Worm (Caenorhabditis elegans) whole organism, young adult: ENCODE measurements around the gene mrps-18B.

Experiments used
- B0261.1 ChIP-seq: sonication (generic microtip); optimal IDR thresholded peaks from 2 replicates; lab custom pipeline; 2016; ENCODE audit warnings: mild to moderate bottlenecking, missing genetic modification characterization, moderate library complexity, missing compliant biosample characterization
- B0336.3 ChIP-seq: fragments of 200-800 bp; sonication (Bioruptor generic); IDR thresholded peaks from 2 replicates; pipeline ENCODE4 v1.3.6; 2022; ENCODE audit warnings: missing genetic modification characterization, missing compliant biosample characterization
- C17E4.6 ChIP-seq: fragments of 200-800 bp; sonication (Bioruptor generic); IDR thresholded peaks from 2 replicates; pipeline ENCODE4 v1.3.6; 2022; ENCODE audit warnings: missing genetic modification reagents, missing genetic modification characterization, missing compliant biosample characterization
- D2030.7 ChIP-seq: fragments of 200-800 bp; sonication (Bioruptor generic); IDR thresholded peaks from 2 replicates; pipeline ENCODE4 v1.3.6; 2022; ENCODE audit warnings: missing genetic modification reagents, missing genetic modification characterization, missing compliant biosample characterization
- F57C9.4 ChIP-seq: sonication (generic microtip); optimal IDR thresholded peaks from 2 replicates; lab custom pipeline; 2017; ENCODE audit warnings: mild to moderate bottlenecking, missing genetic modification characterization, missing compliant biosample characterization
- K11D2.4 ChIP-seq: fragments of 200-800 bp; sonication (Bioruptor generic); IDR thresholded peaks from 2 replicates; pipeline ENCODE4 v1.3.6; 2022; ENCODE audit warnings: missing genetic modification reagents, missing genetic modification characterization, missing compliant biosample characterization
- T26A5.8 ChIP-seq: sonication (generic microtip); optimal IDR thresholded peaks from 2 replicates; lab custom pipeline; 2016; ENCODE audit warnings: missing genetic modification characterization, missing compliant biosample characterization
- Y53F4B.3 ChIP-seq: fragments of 200-800 bp; sonication (Bioruptor generic); IDR thresholded peaks from 2 replicates; pipeline ENCODE4 v1.3.6; 2022; ENCODE audit warnings: missing genetic modification reagents, missing genetic modification characterization, missing compliant biosample characterization
- ZK185.1 ChIP-seq: sonication (generic microtip); optimal IDR thresholded peaks from 2 replicates; lab custom pipeline; 2016; ENCODE audit warnings: mild to moderate bottlenecking, missing genetic modification characterization, missing compliant biosample characterization; ENCODE audit not compliant: poor library complexity, severe bottlenecking
- akir-1 ChIP-seq: fragments of 200-800 bp; sonication (Bioruptor generic); optimal IDR thresholded peaks from 2 replicates; lab custom pipeline; 2018; ENCODE audit warnings: mild to moderate bottlenecking, missing genetic modification characterization, moderate library complexity, missing compliant biosample characterization
- aptf-3 ChIP-seq: fragments of 200-800 bp; sonication (Bioruptor generic); IDR thresholded peaks from 2 replicates; pipeline ENCODE4 v1.3.6; 2022; ENCODE audit warnings: missing genetic modification characterization, missing compliant biosample characterization
- atf-7 ChIP-seq: sonication (generic microtip); optimal IDR thresholded peaks from 2 replicates; lab custom pipeline; 2017; ENCODE audit warnings: mild to moderate bottlenecking, missing genetic modification characterization, missing compliant biosample characterization
- attf-3 ChIP-seq: fragments of 200-800 bp; sonication (Bioruptor generic); conservative IDR thresholded peaks from 2 replicates; pipeline ENCODE4 v1.3.6; 2022; ENCODE audit warnings: missing genetic modification reagents, missing genetic modification characterization, missing compliant biosample characterization
- bed-2 ChIP-seq: fragments of 200-800 bp; sonication (Bioruptor generic); IDR thresholded peaks from 2 replicates; pipeline ENCODE4 v1.3.6; 2022; ENCODE audit warnings: missing genetic modification reagents, missing genetic modification characterization, missing compliant biosample characterization
- cebp-1 ChIP-seq, 2 experiments: fragments of 200-800 bp in 1 of 2; sonication (Bioruptor generic) in 1 of 2; sonication (generic microtip) in 1 of 2; IDR thresholded peaks in 1 of 2; optimal IDR thresholded peaks in 1 of 2; 2 replicates each; pipeline versions ENCODE4 v1.3.6 to Lab custom; 2017 to 2022; ENCODE audit warnings: missing compliant biosample characterization in 2 of 2, missing genetic modification characterization in 2 of 2, mild to moderate bottlenecking in 1 of 2, missing genetic modification reagents in 1 of 2, moderate library complexity in 1 of 2
- cebp-2 ChIP-seq: fragments of 200-800 bp; sonication (Bioruptor generic); IDR thresholded peaks from 2 replicates; pipeline ENCODE4 v1.3.6; 2022; ENCODE audit warnings: missing genetic modification characterization, missing compliant biosample characterization
- ceh-58 ChIP-seq: fragments of 200-800 bp; sonication (Bioruptor generic); IDR thresholded peaks from 2 replicates; pipeline ENCODE4 v1.3.6; 2022; ENCODE audit warnings: missing genetic modification characterization, missing compliant biosample characterization
- egl-44 ChIP-seq: fragments of 200-800 bp; sonication (Bioruptor generic); IDR thresholded peaks from 2 replicates; pipeline ENCODE4 v1.3.6; 2022; ENCODE audit warnings: missing genetic modification reagents, missing genetic modification characterization, missing compliant biosample characterization
- ets-4 ChIP-seq: fragments of 200-800 bp; sonication (Bioruptor generic); optimal IDR thresholded peaks from 2 replicates; lab custom pipeline; 2018; ENCODE audit warnings: mild to moderate bottlenecking, missing genetic modification characterization, missing compliant biosample characterization
- fkh-3 ChIP-seq: sonication (generic microtip); optimal IDR thresholded peaks from 2 replicates; lab custom pipeline; 2016; ENCODE audit warnings: mild to moderate bottlenecking, missing genetic modification characterization, missing compliant biosample characterization
- gei-17 ChIP-seq: fragments of 200-800 bp; sonication (Bioruptor generic); optimal IDR thresholded peaks from 2 replicates; lab custom pipeline; 2018; ENCODE audit warnings: mild to moderate bottlenecking, missing genetic modification characterization, missing compliant biosample characterization
- hmg-1.2 ChIP-seq: fragments of 200-800 bp; sonication (Bioruptor generic); IDR thresholded peaks from 2 replicates; pipeline ENCODE4 v1.3.6; 2022; ENCODE audit warnings: missing genetic modification reagents, missing genetic modification characterization, missing compliant biosample characterization
- hrde-1 ChIP-seq: sonication (generic microtip); optimal IDR thresholded peaks from 2 replicates; lab custom pipeline; 2016; ENCODE audit warnings: missing genetic modification characterization, mild to moderate bottlenecking, missing compliant biosample characterization, moderate library complexity, missing genotype, missing genetic modification reagents, borderline replicate concordance
- lag-1 ChIP-seq: fragments of 200-800 bp; sonication (Bioruptor generic); IDR thresholded peaks from 2 replicates; pipeline ENCODE4 v1.3.6; 2022; ENCODE audit warnings: missing genetic modification reagents, missing genetic modification characterization, missing compliant biosample characterization
- lin-35 ChIP-seq, 3 experiments: fragments of 150-350 bp in 2 of 3; sonication (generic microtip) in 1 of 3; optimal IDR thresholded peaks; 2 replicates each; lab custom pipeline; 2014 to 2018; ENCODE audit warnings: missing biosample characterization in 3 of 3, missing genetic modification characterization in 3 of 3, missing genetic modification reagents in 3 of 3
- lsy-27 ChIP-seq: sonication (generic microtip); optimal IDR thresholded peaks from 2 replicates; lab custom pipeline; 2017; ENCODE audit warnings: missing genetic modification characterization, mild to moderate bottlenecking, missing compliant biosample characterization, antibody characterized with exemption, missing genotype, borderline replicate concordance; ENCODE audit not compliant: insufficient read depth
- mel-28 ChIP-seq: sonication (generic microtip); optimal IDR thresholded peaks from 2 replicates; lab custom pipeline; 2016; ENCODE audit warnings: borderline replicate concordance, mild to moderate bottlenecking, missing genetic modification characterization, missing compliant biosample characterization
- mxl-1 ChIP-seq: sonication (generic microtip); optimal IDR thresholded peaks from 2 replicates; lab custom pipeline; 2016; ENCODE audit warnings: missing genetic modification characterization, missing compliant biosample characterization
- nfya-1 ChIP-seq: sonication (generic microtip); optimal IDR thresholded peaks from 2 replicates; lab custom pipeline; 2017; ENCODE audit warnings: antibody characterized with exemption, missing compliant biosample characterization, missing genetic modification characterization, borderline replicate concordance; ENCODE audit not compliant: insufficient read depth
- nfya-2 ChIP-seq: fragments of 200-800 bp; sonication (Bioruptor generic); IDR thresholded peaks from 2 replicates; pipeline ENCODE4 v1.3.6; 2022; ENCODE audit warnings: missing genetic modification reagents, missing genetic modification characterization, missing compliant biosample characterization
- pbrm-1 ChIP-seq: fragments of 200-800 bp; sonication (Bioruptor generic); IDR thresholded peaks from 2 replicates; pipeline ENCODE4 v1.3.6; 2022; ENCODE audit warnings: missing genetic modification reagents, missing genetic modification characterization, missing compliant biosample characterization
- pha-4 ChIP-seq: fragments of 150-350 bp; sonication (generic microtip); optimal IDR thresholded peaks from 2 replicates; lab custom pipeline; 2014; ENCODE audit warnings: missing biosample characterization, missing genetic modification reagents, missing genetic modification characterization
- rcor-1 ChIP-seq: fragments of 200-800 bp; sonication (Bioruptor generic); IDR thresholded peaks from 2 replicates; pipeline ENCODE4 v1.3.6; 2022; ENCODE audit warnings: missing genetic modification reagents, missing genetic modification characterization, missing compliant biosample characterization
- rpc-1 ChIP-seq, 2 experiments: fragments of 150-350 bp in 1 of 2; sonication (generic microtip) in 1 of 2; optimal IDR thresholded peaks; 2 replicates each; lab custom pipeline; 2014 to 2018; ENCODE audit warnings: missing biosample characterization in 1 of 2, missing genetic modification characterization in 1 of 2, missing genetic modification reagents in 1 of 2, missing genotype in 1 of 2
- sdz-38 ChIP-seq: sonication (generic microtip); optimal IDR thresholded peaks from 2 replicates; lab custom pipeline; 2016; ENCODE audit warnings: missing genotype, missing genetic modification characterization, missing compliant biosample characterization
- snpc-4 ChIP-seq, 5 experiments: fragments of 150-350 bp in 1 of 5; sonication (generic microtip) in 4 of 5; optimal IDR thresholded peaks; 2 replicates each; lab custom pipeline; 2014 to 2018; ENCODE audit warnings: missing genetic modification characterization in 5 of 5, missing biosample characterization in 3 of 5, antibody characterized with exemption in 2 of 5, mild to moderate bottlenecking in 2 of 5, missing compliant biosample characterization in 2 of 5, missing genotype in 2 of 5, moderate library complexity in 2 of 5, missing genetic modification reagents in 1 of 5
- tbx-9 ChIP-seq: sonication (generic microtip); optimal IDR thresholded peaks from 2 replicates; lab custom pipeline; 2016; ENCODE audit warnings: borderline replicate concordance, missing genetic modification characterization, inconsistent platforms, missing compliant biosample characterization
- xnd-1 ChIP-seq: sonication (generic microtip); optimal IDR thresholded peaks from 2 replicates; lab custom pipeline; 2016; ENCODE audit warnings: missing genotype, missing genetic modification reagents, missing genetic modification characterization, missing compliant biosample characterization
- ztf-22 ChIP-seq: fragments of 200-800 bp; sonication (Bioruptor generic); optimal IDR thresholded peaks from 2 replicates; lab custom pipeline; 2018; ENCODE audit warnings: mild to moderate bottlenecking, missing genetic modification characterization, moderate library complexity, missing compliant biosample characterization
- ztf-26 ChIP-seq: sonication (generic microtip); optimal IDR thresholded peaks from 2 replicates; lab custom pipeline; 2017; ENCODE audit warnings: missing genetic modification characterization, missing compliant biosample characterization
- ztf-3 ChIP-seq: fragments of 200-800 bp; sonication (Bioruptor generic); optimal IDR thresholded peaks from 2 replicates; lab custom pipeline; 2018; ENCODE audit warnings: mild to moderate bottlenecking, missing genetic modification characterization, missing compliant biosample characterization
- ztf-6 ChIP-seq: fragments of 200-800 bp; sonication (Bioruptor generic); IDR thresholded peaks from 2 replicates; pipeline ENCODE4 v1.3.6; 2022; ENCODE audit warnings: missing genetic modification reagents, missing genetic modification characterization, missing compliant biosample characterization

Gene mrps-18B

ce11 chrII:8540412-8540811, 14.9 kb downstream of the mrps-18B start, which contains the start of gene pqn-73:
TSS of gene pqn-73 (plus strand) at chrII:8540712.
- TF ChIP-seq lsy-27 (no peak), T26A5.8 (tag; lab: Kevin White, UChicago) (no peak), ZK185.1 (no peak), rcor-1 (GFP tag; lab: Robert Waterston, UW) (no peak), hmg-1.2 (GFP tag; lab: Robert Waterston, UW) (no peak), D2030.7 (no peak), ceh-58 (GFP tag; lab: Robert Waterston, UW) (no peak), bed-2 (GFP tag; lab: Robert Waterston, UW) (no peak), aptf-3 (GFP tag; lab: Robert Waterston, UW) (no peak), rpc-1 (optimal IDR thresholded peaks at IDR 0.05; lab: Kevin White, UChicago) (no peak), rpc-1 (tag; optimal IDR thresholded peaks at IDR 0.05; lab: Kevin White, UChicago) (no peak), gei-17 (GFP tag; lab: Kevin White, UChicago) (no peak), akir-1 (GFP tag; lab: Kevin White, UChicago) (no peak), B0261.1 (tag; lab: Kevin White, UChicago) (no peak), ztf-26 (tag; lab: Kevin White, UChicago) (no peak), K11D2.4 (no peak), pbrm-1 (GFP tag; lab: Robert Waterston, UW) (no peak)

- TF ChIP-seq hrde-1 (tag; lab: Kevin White, UChicago) (no peak), ets-4 (no peak), lin-35 (GFP tag; optimal IDR thresholded peaks at IDR 0.05; lab: Kevin White, UChicago) (no peak)
Observed at ce11 chrII:8545315-8545714, 19.8 kb downstream of the mrps-18B start, which contains the start of gene decr-1.2. TSS of gene decr-1.2 (plus strand) at chrII:8545615.

ce11 chrII:8546975-8547374, 21.5 kb downstream of the mrps-18B start:
- TF ChIP-seq snpc-4 (GFP tag; optimal IDR thresholded peaks at IDR 0.05; lab: Kevin White, UChicago) (no peak), snpc-4 (tag; optimal IDR thresholded peaks at IDR 0.05; lab: Kevin White, UChicago) (peak in 1 of 4 experiments; percentile 73), B0336.3 (no peak), Y53F4B.3 (GFP tag; lab: Robert Waterston, UW) (no peak), cebp-2 (peak; percentile 98), mel-28 (tag; lab: Kevin White, UChicago) (peak; percentile 23), ets-4 (peak; percentile 93), C17E4.6 (GFP tag; lab: Robert Waterston, UW) (no peak), mxl-1 (peak; percentile 97), lsy-27 (peak; percentile 23), cebp-1 (GFP tag; IDR thresholded peaks at IDR 0.05; lab: Robert Waterston, UW) (peak; percentile 58; the same call in 1 of the 2 replicates), cebp-1 (tag; optimal IDR thresholded peaks at IDR 0.05; lab: Kevin White, UChicago) (no peak), lag-1 (GFP tag; lab: Robert Waterston, UW) (peak; percentile 85; the same call in 1 of the 2 replicates), pha-4 (no peak), akir-1 (GFP tag; lab: Kevin White, UChicago) (no peak), ztf-3 (no peak), fkh-3 (peak; percentile 94), ztf-22 (peak; percentile 77), gei-17 (GFP tag; lab: Kevin White, UChicago) (no peak), ztf-6 (GFP tag; lab: Robert Waterston, UW) (0 out of 2 replicates have a peak, but pooled peaks have one; percentile 50), rpc-1 (optimal IDR thresholded peaks at IDR 0.05; lab: Kevin White, UChicago) (peak; percentile 87), rpc-1 (tag; optimal IDR thresholded peaks at IDR 0.05; lab: Kevin White, UChicago) (peak; percentile 91), F57C9.4 (tag; lab: Kevin White, UChicago) (peak; percentile 69), egl-44 (GFP tag; lab: Robert Waterston, UW) (peak; percentile 84), attf-3 (GFP tag; lab: Robert Waterston, UW) (0 out of 2 replicates have a peak, but pooled peaks have one; percentile 13), atf-7 (tag; lab: Kevin White, UChicago) (peak; percentile 84), xnd-1 (no peak), sdz-38 (tag; lab: Kevin White, UChicago) (no peak), tbx-9 (tag; lab: Kevin White, UChicago) (peak; percentile 21), nfya-2 (GFP tag; lab: Robert Waterston, UW) (0 out of 2 replicates have a peak, but pooled peaks have one; percentile 35), nfya-1 (no peak)
